Fruit fly (Drosophila melanogaster) whole organism, embryonic: ENCODE measurements around the gene lgs.

Experiments used
- ATbp ChIP-seq: fragments of 200-800 bp; sonication (Bioruptor generic); optimal IDR thresholded peaks from 2 replicates; lab custom pipeline; 2017; ENCODE audit warnings: missing biosample characterization, mild to moderate bottlenecking, missing genetic modification characterization, missing genetic modification reagents
- CG10543 ChIP-seq: fragments of 200-800 bp; sonication (Bioruptor generic); optimal IDR thresholded peaks from 3 replicates; lab custom pipeline; 2017; ENCODE audit warnings: missing biosample characterization, mild to moderate bottlenecking, missing genetic modification characterization, moderate library complexity
- CG12236 ChIP-seq: fragments of 200-800 bp; sonication (Bioruptor generic); optimal IDR thresholded peaks from 2 replicates; lab custom pipeline; 2016; ENCODE audit warnings: missing biosample characterization, missing genetic modification characterization
- CG12659 ChIP-seq: fragments of 200-800 bp; sonication (Bioruptor generic); optimal IDR thresholded peaks from 3 replicates; lab custom pipeline; 2017; ENCODE audit warnings: mild to moderate bottlenecking, missing biosample characterization, missing genetic modification reagents, missing genetic modification characterization
- CG15479 ChIP-seq: fragments of 200-800 bp; sonication (Bioruptor generic); optimal IDR thresholded peaks from 3 replicates; lab custom pipeline; 2019; ENCODE audit warnings: missing biosample characterization, mild to moderate bottlenecking, missing genetic modification characterization, moderate library complexity
- CG15514 ChIP-seq: fragments of 200-800 bp; sonication (Bioruptor generic); optimal IDR thresholded peaks from 3 replicates; lab custom pipeline; 2017; ENCODE audit warnings: missing biosample characterization, missing genetic modification characterization, mild to moderate bottlenecking, moderate library complexity, missing genetic modification reagents
- CG1603 ChIP-seq: fragments of 200-800 bp; sonication (Bioruptor generic); optimal IDR thresholded peaks from 2 replicates; lab custom pipeline; 2019; ENCODE audit warnings: missing biosample characterization, mild to moderate bottlenecking, missing genetic modification characterization, moderate library complexity
- CG17829 ChIP-seq: fragments of 200-800 bp; optimal IDR thresholded peaks from 2 replicates; lab custom pipeline; 2019; ENCODE audit warnings: missing biosample characterization, mild to moderate bottlenecking, missing genetic modification characterization, moderate library complexity
- CG1792 ChIP-seq: fragments of 200-800 bp; sonication (Bioruptor generic); optimal IDR thresholded peaks from 2 replicates; lab custom pipeline; 2016; ENCODE audit warnings: missing biosample characterization, missing genetic modification characterization
- CG18476 ChIP-seq: fragments of 200-800 bp; sonication (Bioruptor generic); optimal IDR thresholded peaks from 2 replicates; lab custom pipeline; 2016; ENCODE audit warnings: missing biosample characterization, mild to moderate bottlenecking, missing genetic modification characterization
- CG2129 ChIP-seq: fragments of 200-800 bp; sonication (Bioruptor generic); IDR thresholded peaks from 2 replicates; pipeline ENCODE4 v1.3.6; 2022; ENCODE audit warnings: missing biosample characterization, missing genetic modification characterization; ENCODE audit not compliant: partially characterized antibody
- CG3163 ChIP-seq: fragments of 200-800 bp; sonication (Bioruptor generic); optimal IDR thresholded peaks from 3 replicates; lab custom pipeline; 2016; ENCODE audit warnings: missing biosample characterization, missing genetic modification characterization
- CG32532 ChIP-seq: fragments of 200-800 bp; sonication (Bioruptor generic); IDR thresholded peaks from 2 replicates; pipeline ENCODE4 v1.3.6; 2022; ENCODE audit warnings: missing biosample characterization, missing genetic modification characterization
- CG42726 ChIP-seq: fragments of 200-800 bp; sonication (Bioruptor generic); IDR thresholded peaks from 2 replicates; pipeline ENCODE4 v1.3.6; 2022; ENCODE audit warnings: missing biosample characterization, missing genetic modification characterization; ENCODE audit not compliant: partially characterized antibody
- CG43689 ChIP-seq: fragments of 200-800 bp; sonication (Bioruptor generic); IDR thresholded peaks from 2 replicates; pipeline ENCODE4 v1.3.6; 2022; ENCODE audit warnings: missing biosample characterization, missing genetic modification characterization
- CG4404 ChIP-seq: fragments of 200-800 bp; sonication (Bioruptor generic); IDR thresholded peaks from 2 replicates; pipeline ENCODE4 v1.3.6; 2022; ENCODE audit warnings: missing biosample characterization, missing genetic modification characterization
- CG4730 ChIP-seq: fragments of 200-800 bp; sonication (Bioruptor generic); IDR thresholded peaks from 2 replicates; pipeline ENCODE4 v1.3.6; 2022; ENCODE audit warnings: missing biosample characterization, missing genetic modification characterization
- CG6791 ChIP-seq: fragments of 200-800 bp; sonication (Bioruptor generic); IDR thresholded peaks from 3 replicates; pipeline ENCODE4 v1.3.6; 2022; ENCODE audit warnings: missing biosample characterization, missing genetic modification characterization; ENCODE audit not compliant: partially characterized antibody
- CG7271 ChIP-seq: fragments of 200-800 bp; sonication (Bioruptor generic); optimal IDR thresholded peaks from 2 replicates; lab custom pipeline; 2018; ENCODE audit warnings: missing biosample characterization, mild to moderate bottlenecking, missing genetic modification characterization, moderate library complexity
- CG9609 ChIP-seq: fragments of 200-800 bp; sonication (Bioruptor generic); optimal IDR thresholded peaks from 3 replicates; lab custom pipeline; 2016; ENCODE audit warnings: missing biosample characterization, missing genetic modification characterization
- Fer2 ChIP-seq: fragments of 200-800 bp; sonication (Bioruptor generic); optimal IDR thresholded peaks from 2 replicates; lab custom pipeline; 2018; ENCODE audit warnings: missing biosample characterization, mild to moderate bottlenecking, missing genetic modification characterization, moderate library complexity
- Gsc ChIP-seq: fragments of 200-800 bp; sonication (Bioruptor generic); IDR thresholded peaks from 2 replicates; pipeline ENCODE4 v1.3.6; 2022; ENCODE audit warnings: missing biosample characterization, missing genetic modification characterization
- MTF-1 ChIP-seq: fragments of 200-800 bp; sonication (Bioruptor generic); optimal IDR thresholded peaks from 2 replicates; lab custom pipeline; 2018; ENCODE audit warnings: missing biosample characterization, mild to moderate bottlenecking, missing genetic modification characterization, borderline replicate concordance
- Mad ChIP-seq: fragments of 200-800 bp; sonication (Bioruptor generic); optimal IDR thresholded peaks from 2 replicates; lab custom pipeline; 2016; ENCODE audit warnings: missing biosample characterization, missing genetic modification characterization
- Med ChIP-seq: fragments of 200-800 bp; sonication (Bioruptor generic); peaks from one replicate; lab custom pipeline; 2016; ENCODE audit warnings: missing biosample characterization, missing genetic modification characterization, mild to moderate bottlenecking, inconsistent platforms, moderate library complexity
- NK7.1 ChIP-seq: fragments of 200-800 bp; sonication (Bioruptor generic); optimal IDR thresholded peaks from 3 replicates; lab custom pipeline; 2016; ENCODE audit warnings: missing biosample characterization, missing genetic modification characterization
- Ravus ChIP-seq: fragments of 200-800 bp; sonication (Bioruptor generic); IDR thresholded peaks from 2 replicates; pipeline ENCODE4 v1.3.6; 2022; ENCODE audit warnings: missing biosample characterization, missing genetic modification characterization
- Side ChIP-seq: fragments of 200-800 bp; sonication (Bioruptor generic); optimal IDR thresholded peaks from 2 replicates; lab custom pipeline; 2016; ENCODE audit warnings: missing biosample characterization, missing genetic modification characterization
- Spps ChIP-seq: fragments of 200-800 bp; sonication (Bioruptor generic); optimal IDR thresholded peaks from 2 replicates; lab custom pipeline; 2018; ENCODE audit warnings: missing biosample characterization, mild to moderate bottlenecking, missing genetic modification characterization
- cad ChIP-seq: fragments of >200 bp; optimal IDR thresholded peaks from 2 replicates; lab custom pipeline; 2017; ENCODE audit warnings: missing biosample characterization, missing genetic modification characterization
- chn ChIP-seq: fragments of 200-800 bp; sonication (Bioruptor generic); optimal IDR thresholded peaks from 2 replicates; lab custom pipeline; 2016; ENCODE audit warnings: missing biosample characterization, missing genetic modification characterization
- crc ChIP-seq: fragments of 200-800 bp; sonication (Bioruptor generic); optimal IDR thresholded peaks from 2 replicates; lab custom pipeline; 2016; ENCODE audit warnings: missing biosample characterization, missing genetic modification characterization
- dpn ChIP-seq, 2 experiments: fragments of 200-800 bp; sonication (Bioruptor generic); optimal IDR thresholded peaks; 3 replicates each; lab custom pipeline; 2016; ENCODE audit warnings: missing biosample characterization in 2 of 2, missing genetic modification characterization in 2 of 2
- en ChIP-seq: fragments of 200-800 bp; sonication (Bioruptor generic); optimal IDR thresholded peaks from 2 replicates; lab custom pipeline; 2016; ENCODE audit warnings: missing biosample characterization, missing genetic modification characterization
- grn ChIP-seq: fragments of 200-800 bp; sonication (Bioruptor generic); optimal IDR thresholded peaks from 3 replicates; lab custom pipeline; 2017; ENCODE audit warnings: missing biosample characterization, missing genetic modification characterization
- klu ChIP-seq: fragments of 200-800 bp; sonication (Bioruptor generic); IDR thresholded peaks from 2 replicates; pipeline ENCODE4 v1.3.6; 2022; ENCODE audit warnings: missing biosample characterization, missing genetic modification characterization
- knrl ChIP-seq: fragments of 200-800 bp; sonication (Bioruptor generic); IDR thresholded peaks from 3 replicates; pipeline ENCODE4 v1.3.6; 2022; ENCODE audit warnings: missing biosample characterization, missing genetic modification characterization; ENCODE audit not compliant: partially characterized antibody
- lola ChIP-seq, 3 experiments: fragments of >200 bp in 2 of 3; fragments of 200-800 bp in 1 of 3; sonication (Bioruptor generic) in 1 of 3; optimal IDR thresholded peaks; 2 replicates each; lab custom pipeline; 2017 to 2019; ENCODE audit warnings: missing biosample characterization in 3 of 3, missing genetic modification characterization in 3 of 3, mild to moderate bottlenecking in 1 of 3, moderate library complexity in 1 of 3
- nerfin-2 ChIP-seq: fragments of 200-800 bp; sonication (Bioruptor generic); IDR thresholded peaks from 2 replicates; pipeline ENCODE4 v1.3.6; 2022; ENCODE audit warnings: missing biosample characterization, missing genetic modification characterization; ENCODE audit not compliant: partially characterized antibody
- nom ChIP-seq: fragments of 200-800 bp; sonication (Bioruptor generic); optimal IDR thresholded peaks from 2 replicates; lab custom pipeline; 2017; ENCODE audit warnings: missing biosample characterization, missing genetic modification characterization, mild to moderate bottlenecking, moderate library complexity, missing genetic modification reagents
- org-1 ChIP-seq: fragments of 200-800 bp; sonication (Bioruptor generic); optimal IDR thresholded peaks from 2 replicates; lab custom pipeline; 2017; ENCODE audit warnings: missing biosample characterization, missing genetic modification characterization
- peb ChIP-seq: fragments of 200-800 bp; sonication (Bioruptor generic); IDR thresholded peaks from 2 replicates; pipeline ENCODE4 v1.3.6; 2022; ENCODE audit warnings: missing biosample characterization, missing genetic modification characterization
- phol ChIP-seq: fragments of 200-800 bp; sonication (Bioruptor generic); optimal IDR thresholded peaks from 3 replicates; lab custom pipeline; 2018; ENCODE audit warnings: missing biosample characterization, mild to moderate bottlenecking, missing genetic modification characterization, moderate library complexity
- pum ChIP-seq: fragments of 200-800 bp; sonication (Bioruptor generic); optimal IDR thresholded peaks from 2 replicates; lab custom pipeline; 2016; ENCODE audit warnings: missing biosample characterization, missing genetic modification characterization
- sqz ChIP-seq: fragments of 200-800 bp; sonication (Bioruptor generic); optimal IDR thresholded peaks from 3 replicates; lab custom pipeline; 2018; ENCODE audit warnings: missing biosample characterization, mild to moderate bottlenecking, missing genetic modification characterization
- ssp ChIP-seq: fragments of 200-800 bp; sonication (Bioruptor generic); IDR thresholded peaks from 2 replicates; pipeline ENCODE4 v1.3.6; 2022; ENCODE audit warnings: missing biosample characterization, missing genetic modification characterization
- toy ChIP-seq: fragments of 200-800 bp; sonication (Bioruptor generic); IDR thresholded peaks from 2 replicates; pipeline ENCODE4 v1.3.6; 2022; ENCODE audit warnings: missing biosample characterization, missing genetic modification characterization
- usp ChIP-seq: fragments of >200 bp; optimal IDR thresholded peaks from 2 replicates; lab custom pipeline; 2017; ENCODE audit warnings: missing biosample characterization, missing genetic modification characterization
- vfl ChIP-seq: fragments of 200-800 bp; sonication (Bioruptor generic); optimal IDR thresholded peaks from 2 replicates; lab custom pipeline; 2016; ENCODE audit warnings: missing biosample characterization, missing genetic modification characterization
- yki ChIP-seq: fragments of >200 bp; optimal IDR thresholded peaks from 3 replicates; lab custom pipeline; 2018
- zf30C ChIP-seq: fragments of 200-800 bp; sonication (Bioruptor generic); optimal IDR thresholded peaks from 3 replicates; lab custom pipeline; 2018; ENCODE audit warnings: missing biosample characterization, mild to moderate bottlenecking, missing genetic modification characterization

The lgs gene

DNA sequence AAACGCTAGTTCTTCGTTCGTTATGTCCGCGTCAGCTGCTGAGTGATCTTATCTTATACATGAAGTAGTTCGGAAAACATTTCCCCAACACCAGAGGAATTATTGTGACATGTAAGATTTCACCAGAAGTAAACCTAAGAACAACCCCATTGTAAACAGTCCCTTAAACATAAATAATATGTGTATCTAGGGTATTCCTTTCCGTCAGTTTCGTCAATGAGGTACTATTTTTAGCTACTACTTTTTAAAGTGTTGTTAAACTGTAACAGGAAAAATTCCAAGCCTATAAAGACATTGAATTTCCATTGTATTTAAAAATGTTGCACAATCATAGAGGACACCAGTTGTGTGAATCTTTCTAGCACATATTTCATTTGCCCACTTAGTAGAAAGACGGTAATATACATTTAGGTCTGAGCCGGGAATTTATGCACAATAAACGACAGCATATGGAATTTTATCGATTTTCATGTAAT, 39.0 kb upstream of the lgs start (continued):
- TF ChIP-seq Spps = no peak
- no peak for TF ChIP-seq CG1792 (GFP tag; lab: Kevin White, UChicago)
- TF ChIP-seq vfl (GFP tag; lab: Kevin White, UChicago) = no peak
- TF ChIP-seq CG1603 (tag; lab: Kevin White, UChicago) = peak; percentile 70
- TF ChIP-seq yki (lab: Kevin White, UChicago) = no peak
- peak; percentile 16 for TF ChIP-seq grn
- no peak for TF ChIP-seq chn (GFP tag; lab: Kevin White, UChicago)
- TF ChIP-seq nom (GFP tag; lab: Kevin White, UChicago) = no peak
- no peak for TF ChIP-seq crc
- no peak for TF ChIP-seq pum (GFP tag; lab: Kevin White, UChicago)
- peak; percentile 85 for TF ChIP-seq ssp (GFP tag; lab: Robert Waterston, UW)
- TF ChIP-seq CG2129 (GFP tag; lab: Robert Waterston, UW) = no peak
- TF ChIP-seq knrl (GFP tag; lab: Robert Waterston, UW) = no peak
- no peak for TF ChIP-seq Ravus
- no peak for TF ChIP-seq lola (GFP tag; optimal IDR thresholded peaks at IDR 0.05; lab: Kevin White, UChicago)
- TF ChIP-seq CG15479 (GFP tag; lab: Kevin White, UChicago) = peak; percentile 6
- TF ChIP-seq Mad (GFP tag; lab: Kevin White, UChicago) = no peak
- TF ChIP-seq cad (GFP tag; lab: Kevin White, UChicago) = no peak
- no peak for TF ChIP-seq usp (GFP tag; lab: Kevin White, UChicago)
- TF ChIP-seq CG12236 (GFP tag; lab: Kevin White, UChicago) = no peak
- no peak for TF ChIP-seq toy
- TF ChIP-seq Gsc = no peak
- no peak for TF ChIP-seq ATbp
- TF ChIP-seq CG10543 (GFP tag; lab: Kevin White, UChicago) = no peak
- TF ChIP-seq CG18476 (GFP tag; lab: Kevin White, UChicago) = no peak
- no peak for TF ChIP-seq Fer2
- TF ChIP-seq NK7.1 (GFP tag; lab: Kevin White, UChicago) = no peak
- no peak for TF ChIP-seq en (GFP tag; lab: Kevin White, UChicago)
- no peak for TF ChIP-seq CG15514 (GFP tag; lab: Kevin White, UChicago)
- TF ChIP-seq zf30C (GFP tag; lab: Kevin White, UChicago) = no peak
- TF ChIP-seq CG7271 (tag; lab: Kevin White, UChicago) = no peak
- no peak for TF ChIP-seq CG32532 (GFP tag; lab: Robert Waterston, UW)
- no peak for TF ChIP-seq sqz
- TF ChIP-seq CG42726 (GFP tag; lab: Robert Waterston, UW) = no peak
- 0 out of 3 replicates have a peak, but pooled peaks have one; percentile 36 for TF ChIP-seq CG6791 (GFP tag; lab: Robert Waterston, UW)
- TF ChIP-seq CG9609 (GFP tag; lab: Kevin White, UChicago) = no peak
- no peak for TF ChIP-seq nerfin-2
- TF ChIP-seq Side (GFP tag; lab: Kevin White, UChicago) = no peak
- no peak for TF ChIP-seq CG43689
- peak; percentile 3 for TF ChIP-seq CG3163 (GFP tag; lab: Kevin White, UChicago)
- peak; percentile 10 for TF ChIP-seq phol (tag; lab: Kevin White, UChicago)
- no peak for TF ChIP-seq CG4404
- TF ChIP-seq peb (GFP tag; lab: Robert Waterston, UW) = no peak
- no peak for TF ChIP-seq klu (GFP tag; lab: Robert Waterston, UW)
- TF ChIP-seq org-1 (GFP tag; lab: Kevin White, UChicago) = no peak
- TF ChIP-seq MTF-1 (GFP tag; lab: Kevin White, UChicago) = no peak
- TF ChIP-seq CG4730 (GFP tag; lab: Robert Waterston, UW) = no peak
- TF ChIP-seq CG17829 (tag; lab: Kevin White, UChicago) = peak; percentile 26
- TF ChIP-seq Med = peak; percentile 70
- peak; percentile 37 for TF ChIP-seq CG12659 (GFP tag; lab: Kevin White, UChicago)
- TF ChIP-seq dpn (GFP tag; optimal IDR thresholded peaks at IDR 0.05; lab: Kevin White, UChicago) = peak in 1 of 2 experiments; percentile 4
